Fruit fly (Drosophila melanogaster): Measurements from ENCODE around the gene dlt.

DNA sequence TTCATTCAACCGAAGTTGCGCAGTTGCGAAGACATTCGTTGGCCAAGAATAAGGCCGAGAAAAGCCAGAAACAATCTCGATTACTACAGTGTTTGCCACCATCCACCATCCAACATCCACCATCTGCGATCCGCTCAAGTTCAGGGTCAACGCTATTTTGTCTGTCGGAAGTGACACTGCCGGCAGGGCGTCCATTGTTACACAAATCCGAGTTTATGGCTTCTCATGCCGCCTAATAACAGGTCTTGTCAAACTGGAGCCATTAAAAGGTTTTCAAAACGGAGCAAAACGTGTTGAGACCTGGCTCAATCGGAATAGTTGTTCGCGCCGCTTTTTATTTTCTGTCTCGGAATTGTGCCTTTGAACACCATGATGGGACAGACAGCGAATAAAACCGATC, 23.7 kb upstream of the dlt start:
- TF ChIP-seq usp (GFP tag; optimal IDR thresholded peaks at IDR 0.05) (no peak), CG8478 (optimal IDR thresholded peaks at IDR 0.05) (no peak)
